Fruit fly (Drosophila melanogaster): Measurements from ENCODE around the gene CG14626.

Gene CG14626

dm6 chrX:1184478-1184877, at the start of gene CG14626:
TSS of gene CG14626 (plus strand) at chrX:1184778.
- TF ChIP-seq usp (GFP tag; optimal IDR thresholded peaks at IDR 0.05): no peak
- no peak for TF ChIP-seq pan (optimal IDR thresholded peaks at IDR 0.05)
- no peak for TF ChIP-seq CG8478 (optimal IDR thresholded peaks at IDR 0.05)
- no peak for TF ChIP-seq Dll (optimal IDR thresholded peaks at IDR 0.05)
- no peak for TF ChIP-seq EcR (GFP tag; optimal IDR thresholded peaks at IDR 0.05)
- TF ChIP-seq psq (optimal IDR thresholded peaks at IDR 0.05): no peak

dm6 chrX:1135006-1135376, 49.6 kb upstream of the CG14626 start:
- TF ChIP-seq Dll (optimal IDR thresholded peaks at IDR 0.05): no peak
- no peak for TF ChIP-seq usp (GFP tag; optimal IDR thresholded peaks at IDR 0.05)
- TF ChIP-seq CG8478 (optimal IDR thresholded peaks at IDR 0.05): no peak
- no peak for TF ChIP-seq pan (optimal IDR thresholded peaks at IDR 0.05)
- no peak for TF ChIP-seq psq (optimal IDR thresholded peaks at IDR 0.05)
- no peak for TF ChIP-seq EcR (GFP tag; optimal IDR thresholded peaks at IDR 0.05)

DNA sequence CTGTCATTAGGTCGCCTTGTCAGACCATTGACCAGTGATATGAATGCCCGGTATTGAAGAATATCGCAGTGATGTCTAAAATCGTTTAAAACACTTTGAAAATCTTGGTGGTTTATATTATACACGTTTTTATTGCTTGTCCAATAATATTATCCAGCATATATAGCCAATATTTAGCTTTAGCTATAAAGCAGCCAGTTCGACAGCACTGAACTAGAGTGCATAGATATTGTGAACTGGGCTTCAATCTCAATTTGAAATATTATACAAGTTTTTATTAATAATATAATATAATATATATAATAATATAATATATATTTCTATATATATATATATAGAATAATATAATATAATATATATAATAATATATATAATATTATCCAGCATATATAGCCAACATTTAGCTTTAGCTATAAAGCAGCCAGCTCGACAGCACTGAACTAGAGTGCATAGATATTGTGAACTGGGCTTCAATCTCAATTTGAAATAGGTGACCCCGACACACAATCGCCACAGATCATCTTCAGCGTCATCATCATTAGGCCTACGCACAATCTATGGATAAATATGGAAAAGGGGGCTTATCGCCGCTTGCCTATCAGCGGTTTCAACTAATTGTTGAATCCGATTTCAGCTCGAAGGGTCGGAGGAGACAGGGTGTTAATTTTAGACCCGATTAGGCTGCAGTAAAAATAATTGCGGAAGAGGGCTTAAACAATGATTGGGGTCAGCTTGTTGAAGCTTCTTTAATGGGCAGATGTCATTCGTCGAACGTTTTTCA, 41.8 kb upstream of the CG14626 start:
- TF ChIP-seq usp (GFP tag; optimal IDR thresholded peaks at IDR 0.05) (no peak), EcR (GFP tag; optimal IDR thresholded peaks at IDR 0.05) (no peak)

DNA sequence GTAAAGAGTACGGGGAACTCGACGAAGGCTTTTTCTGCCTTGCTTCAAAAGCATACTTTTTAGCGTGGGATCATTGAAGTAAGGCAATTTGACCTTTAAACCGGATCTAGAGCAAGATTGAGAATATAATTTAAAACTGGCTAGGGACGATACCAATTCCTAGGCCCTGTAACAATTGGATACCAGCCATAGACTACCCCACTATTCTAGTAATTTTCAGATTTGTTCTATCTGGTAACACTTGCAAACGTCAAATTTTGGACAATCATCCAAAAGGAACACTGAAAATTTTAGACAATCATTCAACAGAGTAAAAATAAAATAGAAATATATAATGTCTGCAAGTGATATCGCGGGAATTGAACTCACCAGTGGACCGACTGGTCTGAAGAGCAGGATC, 39.2 kb upstream of the CG14626 start, which contains the start of gene CG14628:
TSS of gene CG14628 (plus strand) at position 301 of the 400 bp plus-strand sequence.
- TF ChIP-seq pan (optimal IDR thresholded peaks at IDR 0.05) (no peak), usp (GFP tag; optimal IDR thresholded peaks at IDR 0.05) (no peak), EcR (GFP tag; optimal IDR thresholded peaks at IDR 0.05) (no peak), CG8478 (optimal IDR thresholded peaks at IDR 0.05) (no peak), Dll (optimal IDR thresholded peaks at IDR 0.05) (no peak), psq (optimal IDR thresholded peaks at IDR 0.05) (no peak)

dm6 chrX:1161913-1162439, 22.6 kb upstream of the CG14626 start, which contains the start of gene eIF4E7:
TSS of gene eIF4E7 (minus strand) at chrX:1162389.
- no peak for TF ChIP-seq EcR (GFP tag; optimal IDR thresholded peaks at IDR 0.05)
- TF ChIP-seq pan (optimal IDR thresholded peaks at IDR 0.05): no peak
- no peak for TF ChIP-seq psq (optimal IDR thresholded peaks at IDR 0.05)
- TF ChIP-seq usp (GFP tag; optimal IDR thresholded peaks at IDR 0.05): no peak
- TF ChIP-seq Dll (optimal IDR thresholded peaks at IDR 0.05): no peak
- no peak for TF ChIP-seq CG8478 (optimal IDR thresholded peaks at IDR 0.05)

DNA sequence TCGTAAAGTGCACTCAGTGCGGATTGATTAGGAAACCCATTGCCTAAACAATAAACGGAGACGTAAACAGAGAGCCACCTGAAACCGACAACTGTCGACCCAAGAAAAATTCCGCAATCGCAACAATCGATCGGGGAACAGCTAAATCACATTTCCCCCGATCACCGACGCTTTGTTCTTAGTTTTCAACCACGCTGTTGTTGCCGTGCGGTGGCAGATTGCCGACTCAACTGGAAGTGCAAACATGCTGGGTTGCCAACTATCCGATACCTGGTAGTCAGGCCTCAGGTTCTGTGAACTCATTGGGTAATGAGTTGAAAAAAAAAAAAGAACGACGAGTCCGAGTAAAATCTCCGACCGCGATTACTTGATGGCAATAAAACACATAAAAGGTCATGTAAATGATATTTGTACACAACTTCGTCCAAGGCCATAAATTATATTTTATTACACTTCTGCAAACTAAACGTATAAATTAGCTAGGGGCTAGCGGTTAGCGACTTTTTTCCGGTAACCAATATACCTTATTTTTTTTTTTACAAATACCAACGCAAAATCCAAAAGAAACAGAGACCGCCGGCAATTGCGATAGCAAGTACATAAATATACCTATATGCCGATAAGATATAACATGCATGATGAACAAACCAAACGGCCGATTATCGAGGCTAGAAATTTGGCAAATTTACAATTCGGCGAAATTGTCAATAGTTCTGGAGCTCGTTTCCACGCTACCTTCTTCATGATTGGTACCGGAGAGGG, 14.3 kb upstream of the CG14626 start, which contains the start of gene CG11378:
TSS of gene CG11378 (plus strand) at position 712 of the 762 bp plus-strand sequence.
- no peak for TF ChIP-seq usp (GFP tag; optimal IDR thresholded peaks at IDR 0.05)
- no peak for TF ChIP-seq psq (optimal IDR thresholded peaks at IDR 0.05)
- no peak for TF ChIP-seq EcR (GFP tag; optimal IDR thresholded peaks at IDR 0.05)
- TF ChIP-seq Dll (optimal IDR thresholded peaks at IDR 0.05): no peak
- no peak for TF ChIP-seq pan (optimal IDR thresholded peaks at IDR 0.05)

DNA sequence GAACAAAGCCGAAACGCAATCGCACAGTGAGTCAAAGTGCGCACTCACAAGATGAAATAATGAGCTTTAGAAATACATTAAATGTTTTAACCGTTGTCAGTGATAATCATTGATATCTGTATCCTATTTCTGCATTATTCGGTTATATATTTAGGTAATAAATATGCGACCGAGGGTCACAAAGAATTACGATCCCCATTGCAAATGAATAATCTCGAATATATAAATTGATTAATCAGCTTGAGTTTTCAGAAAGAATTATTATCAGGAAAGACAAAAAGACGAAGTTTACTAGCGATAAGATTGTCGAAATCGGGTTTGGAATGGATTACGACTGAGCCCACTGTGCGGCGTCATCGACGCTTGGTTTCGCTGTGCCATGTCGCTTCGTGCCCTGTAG, 13.6 kb upstream of the CG14626 start:
- TF ChIP-seq psq (optimal IDR thresholded peaks at IDR 0.05) (no peak), CG8478 (optimal IDR thresholded peaks at IDR 0.05) (no peak), usp (GFP tag; optimal IDR thresholded peaks at IDR 0.05) (no peak), pan (optimal IDR thresholded peaks at IDR 0.05) (no peak), EcR (GFP tag; optimal IDR thresholded peaks at IDR 0.05) (no peak), Dll (optimal IDR thresholded peaks at IDR 0.05) (no peak)

dm6 chrX:1172756-1173422, 11.7 kb upstream of the CG14626 start:
- TF ChIP-seq EcR (GFP tag; optimal IDR thresholded peaks at IDR 0.05): no peak
- TF ChIP-seq psq (optimal IDR thresholded peaks at IDR 0.05): no peak
- TF ChIP-seq usp (GFP tag; optimal IDR thresholded peaks at IDR 0.05): no peak
- no peak for TF ChIP-seq Dll (optimal IDR thresholded peaks at IDR 0.05)
- TF ChIP-seq pan (optimal IDR thresholded peaks at IDR 0.05): no peak
- no peak for TF ChIP-seq CG8478 (optimal IDR thresholded peaks at IDR 0.05)

DNA sequence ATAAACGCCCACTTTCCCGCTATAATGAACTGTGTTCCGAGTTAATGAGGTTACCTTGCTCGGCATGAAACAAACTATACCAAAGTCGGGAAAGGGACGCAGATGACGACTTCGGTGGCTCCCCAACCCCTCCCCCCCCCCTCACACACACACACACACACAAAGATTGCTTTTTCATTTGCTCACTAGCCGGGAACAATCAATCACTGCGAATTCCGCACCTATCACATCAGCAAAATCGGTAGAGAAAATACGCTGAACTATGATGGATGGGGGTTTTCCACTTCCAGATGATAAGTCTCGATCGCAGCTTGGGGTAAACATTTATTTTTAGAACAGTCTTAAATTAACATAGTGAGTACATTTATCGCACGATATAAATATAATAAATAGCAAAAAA, 11.0 kb upstream of the CG14626 start:
- TF ChIP-seq usp (GFP tag; optimal IDR thresholded peaks at IDR 0.05) (no peak), EcR (GFP tag; optimal IDR thresholded peaks at IDR 0.05) (no peak), Dll (optimal IDR thresholded peaks at IDR 0.05) (no peak), pan (optimal IDR thresholded peaks at IDR 0.05) (no peak), CG8478 (optimal IDR thresholded peaks at IDR 0.05) (no peak), psq (optimal IDR thresholded peaks at IDR 0.05) (no peak)

DNA sequence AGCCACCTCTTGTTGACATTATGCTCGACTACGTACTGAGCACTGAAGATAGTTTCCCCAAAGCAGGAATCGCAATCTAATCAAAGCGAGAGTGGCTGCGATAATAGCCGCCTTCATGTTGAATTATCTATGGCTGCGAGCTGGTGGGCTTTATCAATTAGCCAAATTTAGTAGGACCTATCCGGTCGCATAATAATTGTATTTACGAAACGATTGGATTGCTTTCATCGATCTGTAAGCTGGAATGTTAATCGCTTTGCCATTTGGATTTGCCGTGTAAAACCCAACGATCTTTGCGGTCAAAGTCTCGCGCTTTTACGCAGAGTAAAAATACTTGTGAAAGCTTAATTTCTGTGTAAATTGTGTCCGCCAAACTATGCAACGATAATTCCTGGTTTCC, 8.6 kb upstream of the CG14626 start, which contains the start of gene CG11384:
TSS of gene CG11384 (minus strand) at position 43 of the 400 bp plus-strand sequence.
- TF ChIP-seq psq (optimal IDR thresholded peaks at IDR 0.05): no peak
- TF ChIP-seq EcR (GFP tag; optimal IDR thresholded peaks at IDR 0.05): no peak
- TF ChIP-seq usp (GFP tag; optimal IDR thresholded peaks at IDR 0.05): no peak
- TF ChIP-seq Dll (optimal IDR thresholded peaks at IDR 0.05): no peak
- no peak for TF ChIP-seq pan (optimal IDR thresholded peaks at IDR 0.05)
- TF ChIP-seq CG8478 (optimal IDR thresholded peaks at IDR 0.05): no peak

dm6 chrX:1179865-1180264, 4.7 kb upstream of the CG14626 start, which contains the start of gene CG11379:
TSS of gene CG11379 (plus strand) at chrX:1180165.
- no peak for TF ChIP-seq pan (optimal IDR thresholded peaks at IDR 0.05)
- TF ChIP-seq psq (optimal IDR thresholded peaks at IDR 0.05): no peak
- TF ChIP-seq Dll (optimal IDR thresholded peaks at IDR 0.05): no peak
- TF ChIP-seq EcR (GFP tag; optimal IDR thresholded peaks at IDR 0.05): no peak
- no peak for TF ChIP-seq CG8478 (optimal IDR thresholded peaks at IDR 0.05)
- TF ChIP-seq usp (GFP tag; optimal IDR thresholded peaks at IDR 0.05): no peak
